Fruit fly (Drosophila melanogaster): ENCODE results near the gene CrebA.

The CrebA gene

dm6 chr3L:15498745-15499144 is 36.5 kb upstream of the CrebA start, which contains the start of gene CG7275 (continued):
- TF ChIP-seq CG18619 (GFP tag; optimal IDR thresholded peaks at IDR 0.05): no peak
- TF ChIP-seq CG34422 (GFP tag; IDR thresholded peaks at IDR 0.05): peak; percentile 53; the same call in 1 of the 3 replicates
- no peak for TF ChIP-seq shn (GFP tag; optimal IDR thresholded peaks at IDR 0.05)
- TF ChIP-seq CG4404 (GFP tag; IDR thresholded peaks at IDR 0.05): no peak
- TF ChIP-seq CG15601 (tag; optimal IDR thresholded peaks at IDR 0.05): peak; percentile 48
- TF ChIP-seq ase (GFP tag; IDR thresholded peaks at IDR 0.05): no peak
- 0 out of 3 replicates have a peak, but pooled peaks have one; percentile 48 for TF ChIP-seq HLH4C (GFP tag; IDR thresholded peaks at IDR 0.05; ENCODE audit: partially characterized antibody)
- TF ChIP-seq CG11696 (GFP tag; IDR thresholded peaks at IDR 0.05): no peak
- TF ChIP-seq phol (tag; optimal IDR thresholded peaks at IDR 0.05): peak; percentile 33
- TF ChIP-seq ranshi (GFP tag; IDR thresholded peaks at IDR 0.05): no peak
- TF ChIP-seq amos (GFP tag; IDR thresholded peaks at IDR 0.05; ENCODE audit: partially characterized antibody): peak; percentile 55; the same call in 1 of the 2 replicates
- TF ChIP-seq eyg (GFP tag; optimal IDR thresholded peaks at IDR 0.05): no peak
- TF ChIP-seq org-1 (GFP tag; optimal IDR thresholded peaks at IDR 0.05): no peak
- TF ChIP-seq CG8478 (optimal IDR thresholded peaks at IDR 0.05): no peak
- TF ChIP-seq CG4424 (GFP tag; optimal IDR thresholded peaks at IDR 0.05): no peak
- no peak for TF ChIP-seq stc (GFP tag; IDR thresholded peaks at IDR 0.05)
- peak; percentile 26 for TF ChIP-seq hkb (optimal IDR thresholded peaks at IDR 0.05)
- no peak for TF ChIP-seq hkb (GFP tag; IDR thresholded peaks at IDR 0.05)
- TF ChIP-seq Myb (GFP tag; optimal IDR thresholded peaks at IDR 0.05): peak; percentile 47
- TF ChIP-seq bigmax (GFP tag; optimal IDR thresholded peaks at IDR 0.05): peak; percentile 28
- no peak for TF ChIP-seq fd102C (GFP tag; optimal IDR thresholded peaks at IDR 0.05)
- TF ChIP-seq CG4854 (GFP tag; optimal IDR thresholded peaks at IDR 0.05): no peak
- no peak for TF ChIP-seq ken (GFP tag; IDR thresholded peaks at IDR 0.05)
- no peak for TF ChIP-seq CG8944 (GFP tag; optimal IDR thresholded peaks at IDR 0.05)
- TF ChIP-seq CG9797 (GFP tag; optimal IDR thresholded peaks at IDR 0.05): peak; percentile 9
- 0 out of 2 replicates have a peak, but pooled peaks have one; percentile 24 for TF ChIP-seq Scr (GFP tag; IDR thresholded peaks at IDR 0.05; ENCODE audit: partially characterized antibody)
- no peak for TF ChIP-seq CG8290 (GFP tag; optimal IDR thresholded peaks at IDR 0.05)
- peak in 1 of 2 experiments; percentile 47 for TF ChIP-seq CG8290 (tag; optimal IDR thresholded peaks at IDR 0.05)
- peak in 1 of 2 experiments; percentile 23 for TF ChIP-seq insv (GFP tag; optimal IDR thresholded peaks at IDR 0.05)
- TF ChIP-seq caup (GFP tag; optimal IDR thresholded peaks at IDR 0.05; ENCODE audit: severe bottlenecking): peak; percentile 39
- peak; percentile 86 for TF ChIP-seq Max (GFP tag; optimal IDR thresholded peaks at IDR 0.05)
- no peak for TF ChIP-seq klu (GFP tag; IDR thresholded peaks at IDR 0.05)
- TF ChIP-seq eve (GFP tag; optimal IDR thresholded peaks at IDR 0.05): no peak
- no peak for TF ChIP-seq Atf-2 (GFP tag; optimal IDR thresholded peaks at IDR 0.05)
- TF ChIP-seq vvl (GFP tag; IDR thresholded peaks at IDR 0.05): peak; percentile 56; the same call in 1 of the 2 replicates
- TF ChIP-seq Atf6 (GFP tag; IDR thresholded peaks at IDR 0.05): no peak
- peak; percentile 12 for TF ChIP-seq CrebB (tag; optimal IDR thresholded peaks at IDR 0.05)
- peak; percentile 98 for TF ChIP-seq E2f2 (GFP tag; IDR thresholded peaks at IDR 0.05)
- TF ChIP-seq Stat92E (GFP tag; optimal IDR thresholded peaks at IDR 0.05): no peak
- TF ChIP-seq CG17802 (tag; optimal IDR thresholded peaks at IDR 0.05): no peak
- no peak for TF ChIP-seq psq (GFP tag; optimal IDR thresholded peaks at IDR 0.05)
- TF ChIP-seq CG9609 (GFP tag; optimal IDR thresholded peaks at IDR 0.05): no peak
- peak; percentile 9 for TF ChIP-seq CHES-1-like (GFP tag; optimal IDR thresholded peaks at IDR 0.05)
- TF ChIP-seq vnd (GFP tag; IDR thresholded peaks at IDR 0.05; ENCODE audit: partially characterized antibody): no peak
- TF ChIP-seq CG8765 (GFP tag; IDR thresholded peaks at IDR 0.05): no peak
- TF ChIP-seq HmgZ (tag; optimal IDR thresholded peaks at IDR 0.05): peak; percentile 35
- no peak for TF ChIP-seq fd64A (GFP tag; optimal IDR thresholded peaks at IDR 0.05)
- TF ChIP-seq Sry-β (GFP tag; optimal IDR thresholded peaks at IDR 0.05): no peak
- TF ChIP-seq CG17186 (GFP tag; optimal IDR thresholded peaks at IDR 0.05): peak; percentile 59
- TF ChIP-seq Deaf1 (tag; optimal IDR thresholded peaks at IDR 0.05): no peak
- TF ChIP-seq luna (GFP tag; optimal IDR thresholded peaks at IDR 0.05): no peak
- TF ChIP-seq pros (GFP tag; optimal IDR thresholded peaks at IDR 0.05): no peak

Data from whole organism, embryonic.